Worm (Caenorhabditis elegans) whole organism, late embryonic: ENCODE results near the gene C27C12.3.

Experiments used
- C08G9.2 ChIP-seq: sonication (generic microtip); optimal IDR thresholded peaks from 2 replicates; lab custom pipeline; 2016; ENCODE audit warnings: mild to moderate bottlenecking, missing genetic modification characterization, moderate library complexity, missing compliant biosample characterization
- C38D4.7 ChIP-seq: fragments of 200-800 bp; sonication (Bioruptor generic); optimal IDR thresholded peaks from 2 replicates; lab custom pipeline; 2018; ENCODE audit warnings: mild to moderate bottlenecking, missing genetic modification characterization, moderate library complexity, missing compliant biosample characterization
- F13H6.1 ChIP-seq: sonication (generic microtip); optimal IDR thresholded peaks from 2 replicates; lab custom pipeline; 2016; ENCODE audit warnings: missing genetic modification characterization, missing compliant biosample characterization
- K02D7.2 ChIP-seq: sonication (generic microtip); optimal IDR thresholded peaks from 2 replicates; lab custom pipeline; 2017; ENCODE audit warnings: mild to moderate bottlenecking, missing genetic modification characterization, missing compliant biosample characterization
- K09A11.1 ChIP-seq: sonication (generic microtip); optimal IDR thresholded peaks from 2 replicates; lab custom pipeline; 2017; ENCODE audit warnings: antibody characterized with exemption, mild to moderate bottlenecking, missing genetic modification characterization, missing compliant biosample characterization; ENCODE audit not compliant: insufficient read depth
- T23F11.4 ChIP-seq: fragments of 200-800 bp; sonication (Bioruptor generic); optimal IDR thresholded peaks from 2 replicates; lab custom pipeline; 2018; ENCODE audit warnings: mild to moderate bottlenecking, missing genetic modification characterization, missing compliant biosample characterization
- Y22D7AL.16 ChIP-seq: sonication (generic microtip); optimal IDR thresholded peaks from 2 replicates; lab custom pipeline; 2016; ENCODE audit warnings: missing genetic modification characterization, missing compliant biosample characterization
- ahr-1 ChIP-seq: sonication (generic microtip); optimal IDR thresholded peaks from 2 replicates; lab custom pipeline; 2016; ENCODE audit warnings: missing genetic modification characterization, missing compliant biosample characterization
- ama-1 ChIP-seq: fragments of 150-350 bp; optimal IDR thresholded peaks from 2 replicates; lab custom pipeline; 2014
- ceh-14 ChIP-seq: sonication (generic microtip); optimal IDR thresholded peaks from 2 replicates; lab custom pipeline; 2016; ENCODE audit warnings: missing genotype, missing genetic modification characterization, missing compliant biosample characterization
- ceh-18 ChIP-seq: sonication (generic microtip); optimal IDR thresholded peaks from 2 replicates; lab custom pipeline; 2016; ENCODE audit warnings: missing genetic modification characterization, missing compliant biosample characterization
- ceh-19 ChIP-seq: fragments of 200-800 bp; sonication (Bioruptor generic); optimal IDR thresholded peaks from 2 replicates; lab custom pipeline; 2018; ENCODE audit warnings: mild to moderate bottlenecking, missing genetic modification characterization, missing compliant biosample characterization
- ceh-22 ChIP-seq: sonication (generic microtip); optimal IDR thresholded peaks from 2 replicates; lab custom pipeline; 2017; ENCODE audit warnings: missing biosample characterization, missing genetic modification characterization
- ceh-24 ChIP-seq: sonication (generic microtip); optimal IDR thresholded peaks from 2 replicates; lab custom pipeline; 2016; ENCODE audit warnings: mild to moderate bottlenecking, missing genetic modification characterization, missing compliant biosample characterization
- ceh-30 ChIP-seq: fragments of 150-350 bp; optimal IDR thresholded peaks from 2 replicates; lab custom pipeline; 2014; ENCODE audit warnings: missing biosample characterization, missing genetic modification characterization
- ceh-34 ChIP-seq: sonication (generic microtip); optimal IDR thresholded peaks from 2 replicates; lab custom pipeline; 2016; ENCODE audit warnings: mild to moderate bottlenecking, missing genetic modification characterization, missing compliant biosample characterization
- ceh-48 ChIP-seq: sonication (generic microtip); optimal IDR thresholded peaks from 2 replicates; lab custom pipeline; 2016; ENCODE audit warnings: missing genetic modification characterization, inconsistent platforms, missing compliant biosample characterization
- ceh-6 ChIP-seq: fragments of 200-800 bp; sonication (Bioruptor generic); optimal IDR thresholded peaks from 2 replicates; lab custom pipeline; 2018; ENCODE audit warnings: mild to moderate bottlenecking, missing genetic modification characterization, missing compliant biosample characterization
- ceh-9 ChIP-seq: sonication (generic microtip); optimal IDR thresholded peaks from 2 replicates; lab custom pipeline; 2016; ENCODE audit warnings: mild to moderate bottlenecking, missing genetic modification characterization, inconsistent platforms, missing compliant biosample characterization
- elt-4 ChIP-seq: sonication (generic microtip); optimal IDR thresholded peaks from 2 replicates; lab custom pipeline; 2016; ENCODE audit warnings: missing genetic modification characterization, missing compliant biosample characterization
- ets-4 ChIP-seq: sonication (generic microtip); optimal IDR thresholded peaks from 2 replicates; lab custom pipeline; 2016; ENCODE audit warnings: missing genetic modification characterization, missing compliant biosample characterization
- eyg-1 ChIP-seq: sonication (generic microtip); optimal IDR thresholded peaks from 2 replicates; lab custom pipeline; 2016; ENCODE audit warnings: missing genotype, missing genetic modification characterization, missing compliant biosample characterization
- fax-1 ChIP-seq: sonication (generic microtip); optimal IDR thresholded peaks from 2 replicates; lab custom pipeline; 2016; ENCODE audit warnings: missing genotype, missing genetic modification characterization, missing compliant biosample characterization
- fkh-10 ChIP-seq: fragments of 150-350 bp; optimal IDR thresholded peaks from 2 replicates; lab custom pipeline; 2014; ENCODE audit warnings: missing biosample characterization, missing genetic modification reagents, missing genetic modification characterization
- fkh-6 ChIP-seq: sonication (generic microtip); optimal IDR thresholded peaks from 2 replicates; lab custom pipeline; 2016; ENCODE audit warnings: missing genetic modification characterization, missing compliant biosample characterization
- gmeb-2 ChIP-seq: sonication (generic microtip); optimal IDR thresholded peaks from 2 replicates; lab custom pipeline; 2016; ENCODE audit warnings: missing genetic modification characterization, inconsistent platforms, missing compliant biosample characterization
- hlh-13 ChIP-seq: fragments of 200-800 bp; sonication (Bioruptor generic); optimal IDR thresholded peaks from 2 replicates; lab custom pipeline; 2018; ENCODE audit warnings: mild to moderate bottlenecking, missing genetic modification characterization, missing compliant biosample characterization
- hlh-15 ChIP-seq: sonication (generic microtip); optimal IDR thresholded peaks from 2 replicates; lab custom pipeline; 2016; ENCODE audit warnings: missing genetic modification characterization, missing compliant biosample characterization
- hlh-6 ChIP-seq: sonication (generic microtip); optimal IDR thresholded peaks from 2 replicates; lab custom pipeline; 2016; ENCODE audit warnings: missing genotype, missing genetic modification characterization, missing compliant biosample characterization
- hlh-8 ChIP-seq: sonication (generic microtip); optimal IDR thresholded peaks from 2 replicates; lab custom pipeline; 2016; ENCODE audit warnings: missing genotype, missing genetic modification characterization, missing compliant biosample characterization
- lin-11 ChIP-seq: fragments of 200-800 bp; sonication (Bioruptor generic); optimal IDR thresholded peaks from 2 replicates; lab custom pipeline; 2018; ENCODE audit warnings: mild to moderate bottlenecking, missing genetic modification characterization, missing compliant biosample characterization
- madf-2 ChIP-seq: sonication (generic microtip); optimal IDR thresholded peaks from 2 replicates; lab custom pipeline; 2017; ENCODE audit warnings: missing genetic modification characterization, missing compliant biosample characterization
- mec-3 ChIP-seq: sonication (generic microtip); optimal IDR thresholded peaks from 2 replicates; lab custom pipeline; 2016; ENCODE audit warnings: borderline replicate concordance, missing genetic modification characterization, missing compliant biosample characterization
- nfya-1 ChIP-seq: sonication (generic microtip); optimal IDR thresholded peaks from 2 replicates; lab custom pipeline; 2017; ENCODE audit warnings: missing genetic modification characterization, mild to moderate bottlenecking, missing compliant biosample characterization, antibody characterized with exemption, moderate library complexity
- nhr-232 ChIP-seq: sonication (generic microtip); optimal IDR thresholded peaks from 2 replicates; lab custom pipeline; 2016; ENCODE audit warnings: missing genetic modification characterization, missing compliant biosample characterization
- odd-2 ChIP-seq: sonication (generic microtip); optimal IDR thresholded peaks from 2 replicates; lab custom pipeline; 2017; ENCODE audit warnings: antibody characterized with exemption, mild to moderate bottlenecking, missing genetic modification characterization, missing compliant biosample characterization
- pat-9 ChIP-seq: fragments of 200-800 bp; sonication (Bioruptor generic); optimal IDR thresholded peaks from 2 replicates; lab custom pipeline; 2018; ENCODE audit warnings: mild to moderate bottlenecking, missing genetic modification characterization, moderate library complexity, missing compliant biosample characterization
- pax-1 ChIP-seq: fragments of 150-350 bp; optimal IDR thresholded peaks from 2 replicates; lab custom pipeline; 2014; ENCODE audit warnings: missing biosample characterization, missing genetic modification characterization
- pha-2 ChIP-seq: sonication (generic microtip); optimal IDR thresholded peaks from 2 replicates; lab custom pipeline; 2017; ENCODE audit warnings: mild to moderate bottlenecking, missing genetic modification characterization, missing compliant biosample characterization
- pros-1 ChIP-seq: fragments of 150-350 bp; optimal IDR thresholded peaks from 2 replicates; lab custom pipeline; 2014; ENCODE audit warnings: missing biosample characterization, missing genetic modification reagents, missing genetic modification characterization
- rnt-1 ChIP-seq: sonication (generic microtip); optimal IDR thresholded peaks from 2 replicates; lab custom pipeline; 2016; ENCODE audit warnings: missing genetic modification characterization, missing compliant biosample characterization
- sdc-2 ChIP-seq: sonication (generic microtip); optimal IDR thresholded peaks from 2 replicates; lab custom pipeline; 2016; ENCODE audit warnings: missing genotype, missing genetic modification characterization, missing compliant biosample characterization
- tbx-2 ChIP-seq: sonication (generic microtip); optimal IDR thresholded peaks from 2 replicates; lab custom pipeline; 2016; ENCODE audit warnings: missing genetic modification characterization, missing compliant biosample characterization
- tbx-7 ChIP-seq: sonication (generic microtip); optimal IDR thresholded peaks from 2 replicates; lab custom pipeline; 2016; ENCODE audit warnings: missing genotype, missing genetic modification characterization, missing compliant biosample characterization
- ttx-3 ChIP-seq: sonication (generic microtip); optimal IDR thresholded peaks from 2 replicates; lab custom pipeline; 2016; ENCODE audit warnings: missing genetic modification reagents, missing genetic modification characterization, missing compliant biosample characterization
- unc-3 ChIP-seq, 2 experiments: fragments of 200-800 bp in 1 of 2; sonication (Bioruptor generic) in 1 of 2; sonication (generic microtip) in 1 of 2; conservative IDR thresholded peaks in 1 of 2; optimal IDR thresholded peaks in 1 of 2; 2 replicates each; pipeline versions ENCODE4 v1.3.6 to Lab custom; 2016 to 2022; ENCODE audit warnings: missing compliant biosample characterization in 2 of 2, missing genetic modification characterization in 2 of 2, missing genetic modification reagents in 1 of 2
- unc-42 ChIP-seq: sonication (generic microtip); optimal IDR thresholded peaks from 2 replicates; lab custom pipeline; 2016; ENCODE audit warnings: missing genotype, missing genetic modification characterization, missing compliant biosample characterization
- unc-55 ChIP-seq: sonication (generic microtip); optimal IDR thresholded peaks from 2 replicates; lab custom pipeline; 2017; ENCODE audit warnings: missing biosample characterization, missing genetic modification reagents, missing genetic modification characterization
- unc-86 ChIP-seq: sonication (generic microtip); optimal IDR thresholded peaks from 2 replicates; lab custom pipeline; 2016; ENCODE audit warnings: missing genetic modification characterization, missing compliant biosample characterization
- zip-5 ChIP-seq: sonication (generic microtip); optimal IDR thresholded peaks from 2 replicates; lab custom pipeline; 2016; ENCODE audit warnings: missing genetic modification characterization, missing compliant biosample characterization

Gene C27C12.3

ce11 chrX:14842846-14843369 is 22.7 kb downstream of the C27C12.3 start:
- no peak for TF ChIP-seq F13H6.1 (tag; lab: Kevin White, UChicago)
- no peak for TF ChIP-seq pat-9 (tag; lab: Kevin White, UChicago)
- TF ChIP-seq ceh-6 (GFP tag; lab: Kevin White, UChicago): no peak
- TF ChIP-seq nfya-1 (tag; lab: Kevin White, UChicago): no peak
- TF ChIP-seq madf-2 (tag; lab: Kevin White, UChicago): no peak
- TF ChIP-seq fkh-10 (GFP tag; lab: Kevin White, UChicago): no peak
- no peak for TF ChIP-seq unc-55 (GFP tag; lab: Kevin White, UChicago)
- TF ChIP-seq hlh-13: no peak
- no peak for TF ChIP-seq K09A11.1 (tag; lab: Kevin White, UChicago)
- no peak for TF ChIP-seq fax-1 (tag; lab: Kevin White, UChicago)
- TF ChIP-seq C08G9.2: no peak
- TF ChIP-seq, all 69 proteins: peak for 0

DNA sequence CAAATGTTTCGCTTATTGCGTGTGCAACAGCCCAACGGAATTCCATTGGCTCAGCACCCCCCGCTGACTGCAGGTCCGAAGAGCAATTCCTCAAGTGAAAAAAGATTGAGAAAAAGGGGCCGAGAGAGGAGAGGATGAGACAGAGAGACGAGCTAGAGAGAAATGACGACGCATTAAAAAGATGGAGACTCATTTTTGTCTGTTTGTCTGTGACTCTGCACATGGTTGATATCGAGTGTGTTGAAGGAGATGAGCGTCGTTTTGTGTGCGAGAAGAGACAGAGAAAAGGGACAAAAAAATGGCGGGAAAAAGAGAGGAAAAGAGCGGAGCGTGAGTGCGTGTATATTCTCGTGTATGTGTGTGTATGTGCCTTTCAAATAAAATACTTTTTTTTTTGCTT is 24.6 kb downstream of the C27C12.3 start:
- TF ChIP-seq lin-11 (tag; lab: Kevin White, UChicago) (no peak), K02D7.2 (tag; lab: Kevin White, UChicago) (no peak), ceh-24 (tag; lab: Kevin White, UChicago) (no peak), mec-3 (tag; lab: Kevin White, UChicago) (no peak), hlh-13 (no peak), ceh-34 (tag; lab: Kevin White, UChicago) (peak; percentile 56), pax-1 (no peak), unc-3 (GFP tag; conservative IDR thresholded peaks at IDR 0.05; lab: Robert Waterston, UW) (no peak), unc-3 (tag; optimal IDR thresholded peaks at IDR 0.05; lab: Kevin White, UChicago) (peak; percentile 14), odd-2 (tag; lab: Kevin White, UChicago) (no peak), rnt-1 (tag; lab: Kevin White, UChicago) (peak; percentile 74), hlh-6 (no peak), fkh-6 (tag; lab: Kevin White, UChicago) (peak; percentile 21), ahr-1 (tag; lab: Kevin White, UChicago) (no peak), hlh-15 (tag; lab: Kevin White, UChicago) (no peak), unc-55 (GFP tag; lab: Kevin White, UChicago) (peak; percentile 41), pha-2 (tag; lab: Kevin White, UChicago) (peak; percentile 46), unc-86 (tag; lab: Kevin White, UChicago) (no peak), fax-1 (tag; lab: Kevin White, UChicago) (no peak), nfya-1 (tag; lab: Kevin White, UChicago) (peak; percentile 90), ama-1 (lab: Kevin White, UChicago) (no peak), C38D4.7 (GFP tag; lab: Kevin White, UChicago) (no peak), nhr-232 (no peak), ets-4 (no peak), ceh-22 (tag; lab: Kevin White, UChicago) (no peak), ceh-19 (GFP tag; lab: Kevin White, UChicago) (peak; percentile 35), zip-5 (tag; lab: Kevin White, UChicago) (no peak), gmeb-2 (no peak), elt-4 (tag; lab: Kevin White, UChicago) (no peak), Y22D7AL.16 (tag; lab: Kevin White, UChicago) (no peak), eyg-1 (no peak), F13H6.1 (tag; lab: Kevin White, UChicago) (peak; percentile 14), hlh-8 (tag; lab: Kevin White, UChicago) (peak; percentile 43), tbx-2 (peak; percentile 91), pros-1 (tag; lab: Kevin White, UChicago) (peak; percentile 52), T23F11.4 (no peak), ceh-14 (tag; lab: Kevin White, UChicago) (peak; percentile 76), ceh-30 (tag; lab: Kevin White, UChicago) (no peak), ttx-3 (tag; lab: Kevin White, UChicago) (no peak), madf-2 (tag; lab: Kevin White, UChicago) (no peak), sdc-2 (tag; lab: Kevin White, UChicago) (peak; percentile 79), ceh-9 (tag; lab: Kevin White, UChicago) (no peak), tbx-7 (tag; lab: Kevin White, UChicago) (no peak), ceh-18 (tag; lab: Kevin White, UChicago) (peak; percentile 95), ceh-48 (no peak), unc-42 (peak; percentile 93)
